Fruit fly (Drosophila melanogaster) whole organism, embryonic: Measurements from ENCODE around the gene Tim8.

Experiments
- ATbp ChIP-seq: fragments of 200-800 bp; sonication (Bioruptor generic); optimal IDR thresholded peaks from 2 replicates; lab custom pipeline; 2017; ENCODE audit warnings: missing biosample characterization, mild to moderate bottlenecking, missing genetic modification characterization, missing genetic modification reagents
- Ada2b ChIP-seq: fragments of 200-800 bp; sonication (Bioruptor generic); IDR thresholded peaks from 2 replicates; pipeline ENCODE4 v1.3.6; 2022; ENCODE audit warnings: missing biosample characterization, missing genetic modification characterization
- Asciz ChIP-seq: fragments of 200-800 bp; sonication (Bioruptor generic); optimal IDR thresholded peaks from 2 replicates; lab custom pipeline; 2017; ENCODE audit warnings: missing biosample characterization, mild to moderate bottlenecking, missing genetic modification characterization, missing genetic modification reagents
- CG10462 ChIP-seq: fragments of 200-800 bp; sonication (Bioruptor generic); optimal IDR thresholded peaks from 2 replicates; lab custom pipeline; 2016; ENCODE audit warnings: missing biosample characterization, missing genetic modification characterization
- CG10654 ChIP-seq: fragments of 200-800 bp; sonication (Bioruptor generic); optimal IDR thresholded peaks from 2 replicates; lab custom pipeline; 2016; ENCODE audit warnings: missing biosample characterization, missing genetic modification characterization
- CG11398 ChIP-seq: fragments of 200-800 bp; sonication (Bioruptor generic); optimal IDR thresholded peaks from 2 replicates; lab custom pipeline; 2016; ENCODE audit warnings: missing biosample characterization, missing genetic modification characterization
- CG13424 ChIP-seq: fragments of 200-800 bp; sonication (Bioruptor generic); optimal IDR thresholded peaks from 2 replicates; lab custom pipeline; 2019; ENCODE audit warnings: missing biosample characterization, mild to moderate bottlenecking, missing genetic modification characterization, moderate library complexity
- CG14014 ChIP-seq: fragments of 200-800 bp; sonication (Bioruptor generic); IDR thresholded peaks from 2 replicates; pipeline ENCODE4 v1.3.6; 2022; ENCODE audit warnings: missing biosample characterization, missing genetic modification characterization
- CG14965 ChIP-seq: fragments of 200-800 bp; sonication (Bioruptor generic); optimal IDR thresholded peaks from 2 replicates; lab custom pipeline; 2016; ENCODE audit warnings: missing biosample characterization, missing genetic modification characterization, borderline replicate concordance
- CG15269 ChIP-seq: fragments of 200-800 bp; sonication (Bioruptor generic); optimal IDR thresholded peaks from 2 replicates; lab custom pipeline; 2018; ENCODE audit warnings: missing biosample characterization, mild to moderate bottlenecking, missing genetic modification characterization, moderate library complexity
- CG17359 ChIP-seq: fragments of 200-800 bp; sonication (Bioruptor generic); optimal IDR thresholded peaks from 3 replicates; lab custom pipeline; 2018; ENCODE audit warnings: missing biosample characterization, mild to moderate bottlenecking, missing genetic modification characterization, moderate library complexity
- CG1832 ChIP-seq: fragments of 200-800 bp; sonication (Bioruptor generic); optimal IDR thresholded peaks from 2 replicates; lab custom pipeline; 2017; ENCODE audit warnings: missing biosample characterization, mild to moderate bottlenecking, missing genetic modification characterization, inconsistent platforms
- CG30431 ChIP-seq: fragments of 200-800 bp; sonication (Bioruptor generic); optimal IDR thresholded peaks from 2 replicates; lab custom pipeline; 2017; ENCODE audit warnings: missing biosample characterization, missing genetic modification characterization
- CG33213 ChIP-seq: fragments of 200-800 bp; sonication (Bioruptor generic); optimal IDR thresholded peaks from 3 replicates; lab custom pipeline; 2016; ENCODE audit warnings: missing biosample characterization, missing genetic modification characterization
- CG4328 ChIP-seq: fragments of 200-800 bp; sonication (Bioruptor generic); optimal IDR thresholded peaks from 3 replicates; lab custom pipeline; 2017; ENCODE audit warnings: missing biosample characterization, missing genetic modification reagents, missing genetic modification characterization
- CG5180 ChIP-seq: fragments of 200-800 bp; sonication (Bioruptor generic); optimal IDR thresholded peaks from 3 replicates; lab custom pipeline; 2017; ENCODE audit warnings: missing biosample characterization, missing genetic modification characterization, mild to moderate bottlenecking, moderate library complexity, missing genetic modification reagents
- CG8359 ChIP-seq: fragments of 200-800 bp; sonication (Bioruptor generic); optimal IDR thresholded peaks from 2 replicates; lab custom pipeline; 2017; ENCODE audit warnings: missing biosample characterization, mild to moderate bottlenecking, missing genetic modification characterization, borderline replicate concordance
- CkIIα-i1 ChIP-seq: fragments of 200-800 bp; sonication (Bioruptor generic); IDR thresholded peaks from 2 replicates; pipeline ENCODE4 v1.3.6; 2022; ENCODE audit warnings: missing biosample characterization, missing genetic modification characterization
- Dbx ChIP-seq: fragments of 200-800 bp; sonication (Bioruptor generic); IDR thresholded peaks from 3 replicates; pipeline ENCODE4 v1.3.6; 2022; ENCODE audit warnings: missing biosample characterization, missing genetic modification characterization
- Dek ChIP-seq: fragments of 200-800 bp; sonication (Bioruptor generic); optimal IDR thresholded peaks from 3 replicates; lab custom pipeline; 2019; ENCODE audit warnings: missing biosample characterization, mild to moderate bottlenecking, missing genetic modification characterization, moderate library complexity
- Dfd ChIP-seq, 2 experiments: fragments of >200 bp; optimal IDR thresholded peaks; 2 replicates each; lab custom pipeline; 2017; ENCODE audit warnings: missing biosample characterization in 2 of 2, missing genetic modification characterization in 2 of 2
- Doc3 ChIP-seq: fragments of 200-800 bp; sonication (Bioruptor generic); IDR thresholded peaks from 3 replicates; pipeline ENCODE4 v1.3.6; 2022; ENCODE audit warnings: missing biosample characterization, missing genetic modification characterization; ENCODE audit not compliant: partially characterized antibody
- HmgZ ChIP-seq: fragments of 200-800 bp; sonication (Bioruptor generic); optimal IDR thresholded peaks from 2 replicates; lab custom pipeline; 2018; ENCODE audit warnings: missing biosample characterization, mild to moderate bottlenecking, missing genetic modification characterization
- Hr51 ChIP-seq, 2 experiments: fragments of 200-800 bp; sonication (Bioruptor generic); optimal IDR thresholded peaks; 2 replicates in 1 of 2; 3 replicates in 1 of 2; lab custom pipeline; 2016 to 2018; ENCODE audit warnings: missing biosample characterization in 2 of 2, missing genetic modification characterization in 2 of 2, mild to moderate bottlenecking in 1 of 2, moderate library complexity in 1 of 2
- Hsf ChIP-seq: fragments of 200-800 bp; sonication (Bioruptor generic); optimal IDR thresholded peaks from 3 replicates; lab custom pipeline; 2016; ENCODE audit warnings: missing biosample characterization, missing genetic modification characterization
- Lhr ChIP-seq: fragments of 200-800 bp; sonication (Bioruptor generic); optimal IDR thresholded peaks from 3 replicates; lab custom pipeline; 2017; ENCODE audit warnings: mild to moderate bottlenecking, missing biosample characterization, missing genetic modification reagents, missing genetic modification characterization
- Med ChIP-seq: fragments of 200-800 bp; sonication (Bioruptor generic); peaks from one replicate; lab custom pipeline; 2016; ENCODE audit warnings: missing biosample characterization, missing genetic modification characterization, mild to moderate bottlenecking, inconsistent platforms, moderate library complexity
- Ptx1 ChIP-seq: fragments of 200-800 bp; sonication (Bioruptor generic); IDR thresholded peaks from 2 replicates; pipeline ENCODE4 v1.3.6; 2022; ENCODE audit warnings: missing biosample characterization, missing genetic modification characterization
- Side ChIP-seq: fragments of 200-800 bp; sonication (Bioruptor generic); optimal IDR thresholded peaks from 2 replicates; lab custom pipeline; 2016; ENCODE audit warnings: missing biosample characterization, missing genetic modification characterization
- abd-A ChIP-seq: fragments of 200-800 bp; sonication (Bioruptor generic); optimal IDR thresholded peaks from 3 replicates; lab custom pipeline; 2019; ENCODE audit warnings: missing biosample characterization, mild to moderate bottlenecking, missing genetic modification characterization, moderate library complexity
- ac ChIP-seq: fragments of 200-800 bp; sonication (Bioruptor generic); optimal IDR thresholded peaks from 3 replicates; lab custom pipeline; 2017; ENCODE audit warnings: missing biosample characterization, mild to moderate bottlenecking, missing genetic modification characterization
- al ChIP-seq: fragments of 200-800 bp; sonication (Bioruptor generic); IDR thresholded peaks from 2 replicates; pipeline ENCODE4 v1.3.6; 2022; ENCODE audit warnings: missing biosample characterization, missing genetic modification characterization
- cato ChIP-seq: fragments of 200-800 bp; sonication (Bioruptor generic); optimal IDR thresholded peaks from 2 replicates; lab custom pipeline; 2016; ENCODE audit warnings: missing biosample characterization, missing genetic modification characterization, borderline replicate concordance
- chif ChIP-seq, 2 experiments: fragments of 200-800 bp; sonication (Bioruptor generic); optimal IDR thresholded peaks; 3 replicates each; lab custom pipeline; 2016; ENCODE audit warnings: missing biosample characterization in 2 of 2, missing genetic modification characterization in 2 of 2
- chinmo ChIP-seq: fragments of 200-800 bp; sonication (Bioruptor generic); IDR thresholded peaks from 4 replicates; pipeline ENCODE4 v1.3.6; 2022; ENCODE audit warnings: missing biosample characterization, missing genetic modification characterization; ENCODE audit not compliant: partially characterized antibody
- dysf ChIP-seq: fragments of 200-800 bp; sonication (Bioruptor generic); IDR thresholded peaks from 3 replicates; pipeline ENCODE4 v1.3.6; 2022; ENCODE audit warnings: missing biosample characterization, missing genetic modification characterization
- gce ChIP-seq: fragments of 200-800 bp; sonication (Bioruptor generic); IDR thresholded peaks from 3 replicates; pipeline ENCODE4 v1.3.6; 2022; ENCODE audit warnings: missing biosample characterization, missing genetic modification characterization
- gem ChIP-seq: fragments of 200-800 bp; sonication (Bioruptor generic); optimal IDR thresholded peaks from 2 replicates; lab custom pipeline; 2019; ENCODE audit warnings: missing biosample characterization, mild to moderate bottlenecking, missing genetic modification characterization, moderate library complexity
- grau ChIP-seq: fragments of 200-800 bp; optimal IDR thresholded peaks from 3 replicates; lab custom pipeline; 2019; ENCODE audit warnings: missing biosample characterization, mild to moderate bottlenecking, missing genetic modification characterization, moderate library complexity
- inv ChIP-seq: fragments of 200-800 bp; sonication (Bioruptor generic); IDR thresholded peaks from 2 replicates; pipeline ENCODE4 v1.3.6; 2022; ENCODE audit warnings: missing biosample characterization, missing genetic modification characterization; ENCODE audit not compliant: partially characterized antibody
- jigr1 ChIP-seq: fragments of 200-800 bp; sonication (Bioruptor generic); IDR thresholded peaks from 3 replicates; pipeline ENCODE4 v1.3.6; 2022; ENCODE audit warnings: missing biosample characterization, missing genetic modification characterization
- lilli ChIP-seq: fragments of 200-800 bp; sonication (Bioruptor generic); optimal IDR thresholded peaks from 3 replicates; lab custom pipeline; 2016; ENCODE audit warnings: missing biosample characterization, missing genetic modification characterization
- nerfin-2 ChIP-seq: fragments of 200-800 bp; sonication (Bioruptor generic); IDR thresholded peaks from 2 replicates; pipeline ENCODE4 v1.3.6; 2022; ENCODE audit warnings: missing biosample characterization, missing genetic modification characterization; ENCODE audit not compliant: partially characterized antibody
- onecut ChIP-seq: fragments of 200-800 bp; sonication (Bioruptor generic); IDR thresholded peaks from 2 replicates; pipeline ENCODE4 v1.3.6; 2022; ENCODE audit warnings: missing biosample characterization, missing genetic modification characterization
- psq ChIP-seq: fragments of 200-800 bp; sonication (Bioruptor generic); optimal IDR thresholded peaks from 2 replicates; lab custom pipeline; 2017; ENCODE audit warnings: missing biosample characterization, missing genetic modification characterization
- row ChIP-seq: fragments of 200-800 bp; sonication (Bioruptor generic); IDR thresholded peaks from 3 replicates; pipeline ENCODE4 v1.3.6; 2022; ENCODE audit warnings: missing biosample characterization, missing genetic modification characterization
- sd ChIP-seq: fragments of 200-800 bp; sonication (Bioruptor generic); optimal IDR thresholded peaks from 3 replicates; lab custom pipeline; 2018; ENCODE audit warnings: missing biosample characterization, mild to moderate bottlenecking, missing genetic modification characterization, moderate library complexity
- sens ChIP-seq: fragments of 200-800 bp; sonication (Bioruptor generic); peaks from one replicate; lab custom pipeline; 2016; ENCODE audit warnings: missing biosample characterization, missing genetic modification characterization
- stc ChIP-seq: fragments of 200-800 bp; sonication (Bioruptor generic); IDR thresholded peaks from 2 replicates; pipeline ENCODE4 v1.3.6; 2022; ENCODE audit warnings: missing biosample characterization, missing genetic modification characterization

Gene Tim8

dm6 chrX:11393003-11393620, 24.9 kb downstream of the Tim8 start (continued):
- peak; percentile 47 for TF ChIP-seq HmgZ (tag; lab: Kevin White, UChicago)
- no peak for TF ChIP-seq CG10462 (GFP tag; lab: Kevin White, UChicago)
- 0 out of 3 replicates have a peak, but pooled peaks have one; percentile 47 for TF ChIP-seq Dbx (GFP tag; lab: Robert Waterston, UW)
- TF ChIP-seq onecut (GFP tag; lab: Robert Waterston, UW), result no peak
- TF ChIP-seq CG10654 (GFP tag; lab: Kevin White, UChicago), result no peak
- TF ChIP-seq CG30431 (GFP tag; lab: Kevin White, UChicago), result no peak
- no peak for TF ChIP-seq CG8359
- TF ChIP-seq CG11398, result no peak
- TF ChIP-seq dysf (GFP tag; lab: Robert Waterston, UW), result 0 out of 3 replicates have a peak, but pooled peaks have one; percentile 31
- TF ChIP-seq lilli (GFP tag; lab: Kevin White, UChicago), result peak; percentile 23
- TF ChIP-seq Ada2b, result peak; percentile 44; the same call in 1 of the 2 replicates
- TF ChIP-seq CG13424, result peak; percentile 23
- peak; percentile 88 for TF ChIP-seq grau
- no peak for TF ChIP-seq CG5180 (GFP tag; lab: Kevin White, UChicago)
- TF ChIP-seq abd-A, result no peak
- TF ChIP-seq al (GFP tag; lab: Robert Waterston, UW), result no peak
- TF ChIP-seq Dfd (GFP tag; optimal IDR thresholded peaks at IDR 0.05; lab: Kevin White, UChicago), result no peak
- TF ChIP-seq stc, result no peak
- TF ChIP-seq sd (tag; lab: Kevin White, UChicago), result peak; percentile 96
- no peak for TF ChIP-seq CG4328 (GFP tag; lab: Kevin White, UChicago)
- TF ChIP-seq CG14014, result 0 out of 2 replicates have a peak, but pooled peaks have one; percentile 5
- TF ChIP-seq Side (GFP tag; lab: Kevin White, UChicago), result no peak
- TF ChIP-seq cato (GFP tag; lab: Kevin White, UChicago), result no peak
- TF ChIP-seq Lhr, result no peak
- no peak for TF ChIP-seq Dek (tag; lab: Kevin White, UChicago)
- peak; percentile 69 for TF ChIP-seq Med (GFP tag; lab: Kevin White, UChicago)
- TF ChIP-seq chinmo, result 0 out of 4 replicates have a peak, but pooled peaks have one; percentile 43
- no peak for TF ChIP-seq ac (GFP tag; lab: Kevin White, UChicago)
- TF ChIP-seq gem, result peak; percentile 49
- TF ChIP-seq Hsf (GFP tag; lab: Kevin White, UChicago), result peak; percentile 8
- TF ChIP-seq chif (GFP tag; optimal IDR thresholded peaks at IDR 0.05; lab: Kevin White, UChicago), result no peak
- no peak for TF ChIP-seq jigr1 (GFP tag; lab: Robert Waterston, UW)
- TF ChIP-seq nerfin-2 (GFP tag; lab: Robert Waterston, UW), result no peak
- TF ChIP-seq Ptx1 (GFP tag; lab: Robert Waterston, UW), result 0 out of 2 replicates have a peak, but pooled peaks have one; percentile 29
- TF ChIP-seq gce (GFP tag; lab: Robert Waterston, UW), result no peak
- no peak for TF ChIP-seq Asciz
- no peak for TF ChIP-seq Hr51 (GFP tag; optimal IDR thresholded peaks at IDR 0.05; lab: Kevin White, UChicago)
- no peak for TF ChIP-seq CG17359 (tag; lab: Kevin White, UChicago)
- peak; percentile 41 for TF ChIP-seq CG15269 (tag; lab: Kevin White, UChicago)
- no peak for TF ChIP-seq psq
- peak; percentile 53 for TF ChIP-seq sens (GFP tag; lab: Kevin White, UChicago)
- no peak for TF ChIP-seq CG14965
- no peak for TF ChIP-seq inv (GFP tag; lab: Robert Waterston, UW)
- no peak for TF ChIP-seq CG33213 (GFP tag; lab: Kevin White, UChicago)
- TF ChIP-seq row (GFP tag; lab: Robert Waterston, UW), result peak; percentile 80
- no peak for TF ChIP-seq Doc3 (GFP tag; lab: Robert Waterston, UW)
- no peak for TF ChIP-seq CG1832 (GFP tag; lab: Kevin White, UChicago)
- TF ChIP-seq CkIIα-i1, result no peak
- no peak for TF ChIP-seq ATbp (GFP tag; lab: Kevin White, UChicago)
